Fruit fly (Drosophila melanogaster): ENCODE data around the gene CG33310.

CG33310 gene

dm6 chr2L:15058118-15058402 is 31.4 kb downstream of the CG33310 start, which contains the start of gene CG33679:
Gene CG33679 (plus strand): TSS chr2L:15058303.
- TF ChIP-seq ttk (optimal IDR thresholded peaks at IDR 0.05) (no peak), h (optimal IDR thresholded peaks at IDR 0.05) (no peak), Myc (optimal IDR thresholded peaks at IDR 0.05) (no peak), insv (optimal IDR thresholded peaks at IDR 0.05) (no peak), psq (optimal IDR thresholded peaks at IDR 0.05) (no peak), Sin3A (optimal IDR thresholded peaks at IDR 0.05) (no peak)

dm6 chr2L:15059000-15059399 is 32.3 kb downstream of the CG33310 start:
- no peak for TF ChIP-seq h (optimal IDR thresholded peaks at IDR 0.05)
- TF ChIP-seq psq (optimal IDR thresholded peaks at IDR 0.05) = no peak
- no peak for TF ChIP-seq Myc (optimal IDR thresholded peaks at IDR 0.05)

DNA sequence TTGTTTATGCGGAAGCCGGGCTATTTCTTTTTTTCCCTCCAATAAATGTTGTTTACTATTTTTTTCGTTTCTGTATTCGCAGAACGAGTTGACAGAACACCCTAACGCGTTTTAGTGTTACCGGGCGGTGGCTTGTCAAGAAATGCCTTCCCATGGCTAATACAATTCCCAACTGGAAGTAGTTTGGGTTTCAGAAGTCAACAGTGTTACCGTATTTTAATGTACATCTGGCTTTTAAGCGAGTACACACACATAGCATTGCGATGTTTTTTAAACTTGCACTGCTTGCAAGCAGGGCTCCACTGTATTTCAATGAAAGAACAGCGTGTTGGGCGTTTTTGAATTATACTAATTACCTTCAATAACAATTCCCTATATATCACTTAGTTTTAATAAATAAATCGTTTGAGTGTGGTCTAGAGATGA is 33.9 kb downstream of the CG33310 start, which contains the start of gene TfIIS:
Gene TfIIS (minus strand): TSS at position 178 of the 426 bp plus-strand sequence.
- TF ChIP-seq psq (optimal IDR thresholded peaks at IDR 0.05) = no peak
- no peak for TF ChIP-seq Myc (optimal IDR thresholded peaks at IDR 0.05)
- no peak for TF ChIP-seq insv (optimal IDR thresholded peaks at IDR 0.05)
- no peak for TF ChIP-seq h (optimal IDR thresholded peaks at IDR 0.05)
- no peak for TF ChIP-seq ttk (optimal IDR thresholded peaks at IDR 0.05)
- TF ChIP-seq Sin3A (optimal IDR thresholded peaks at IDR 0.05) = no peak

- TF ChIP-seq Sin3A (optimal IDR thresholded peaks at IDR 0.05) (no peak), h (optimal IDR thresholded peaks at IDR 0.05) (no peak), insv (optimal IDR thresholded peaks at IDR 0.05) (no peak), ttk (optimal IDR thresholded peaks at IDR 0.05) (no peak), psq (optimal IDR thresholded peaks at IDR 0.05) (no peak), Myc (optimal IDR thresholded peaks at IDR 0.05) (no peak)
Observed at dm6 chr2L:15061368-15061767, 34.7 kb downstream of the CG33310 start, which contains the start of the genes solo and vas. Gene solo (plus strand): TSS chr2L:15061656. Gene vas (plus strand): TSS chr2L:15061656.

DNA sequence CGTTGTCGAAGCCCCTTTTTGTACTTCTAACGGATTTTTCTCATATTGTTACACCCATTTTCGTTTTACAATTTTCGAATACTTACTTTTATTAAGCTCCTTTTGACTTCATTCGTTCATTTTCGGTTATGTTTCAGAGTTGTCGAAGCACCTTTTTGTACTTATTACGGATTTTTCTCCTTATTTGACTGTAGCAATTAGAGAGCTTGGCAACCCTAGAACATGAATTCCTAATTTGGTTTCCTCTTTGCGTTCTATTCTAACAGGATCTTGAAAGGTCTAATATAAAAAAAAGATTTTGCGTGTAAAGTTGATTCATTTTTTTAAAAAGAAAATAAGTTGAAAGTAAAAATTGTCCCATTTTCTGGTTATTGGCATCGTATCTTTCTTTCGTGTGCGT is 35.4 kb downstream of the CG33310 start:
- TF ChIP-seq psq (optimal IDR thresholded peaks at IDR 0.05) (no peak), ttk (optimal IDR thresholded peaks at IDR 0.05) (no peak), h (optimal IDR thresholded peaks at IDR 0.05) (no peak), insv (optimal IDR thresholded peaks at IDR 0.05) (no peak), Myc (optimal IDR thresholded peaks at IDR 0.05) (no peak), Sin3A (optimal IDR thresholded peaks at IDR 0.05) (no peak)

DNA sequence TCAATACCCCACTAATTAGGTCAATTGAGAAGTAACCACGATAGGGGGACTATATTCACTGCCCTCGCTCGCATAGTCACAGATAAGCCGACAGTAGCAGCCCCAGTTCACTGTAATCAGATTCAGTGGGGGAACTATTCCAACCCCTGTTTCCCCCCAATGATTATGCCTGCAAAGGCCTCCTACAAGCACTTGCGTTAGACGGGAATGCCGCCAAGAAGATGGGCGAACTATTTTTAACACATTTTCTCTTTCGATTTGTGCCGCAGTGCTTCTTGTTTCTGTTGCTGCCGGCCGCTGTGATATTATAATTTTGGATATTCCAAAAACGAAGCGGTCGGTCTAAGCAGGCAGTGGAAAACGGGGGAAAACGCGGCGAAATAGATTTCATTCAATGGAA is 39.0 kb downstream of the CG33310 start:
- TF ChIP-seq Sin3A (optimal IDR thresholded peaks at IDR 0.05) (no peak), Myc (optimal IDR thresholded peaks at IDR 0.05) (no peak), h (optimal IDR thresholded peaks at IDR 0.05) (no peak), ttk (optimal IDR thresholded peaks at IDR 0.05) (no peak), psq (optimal IDR thresholded peaks at IDR 0.05) (no peak), insv (optimal IDR thresholded peaks at IDR 0.05) (no peak)

DNA sequence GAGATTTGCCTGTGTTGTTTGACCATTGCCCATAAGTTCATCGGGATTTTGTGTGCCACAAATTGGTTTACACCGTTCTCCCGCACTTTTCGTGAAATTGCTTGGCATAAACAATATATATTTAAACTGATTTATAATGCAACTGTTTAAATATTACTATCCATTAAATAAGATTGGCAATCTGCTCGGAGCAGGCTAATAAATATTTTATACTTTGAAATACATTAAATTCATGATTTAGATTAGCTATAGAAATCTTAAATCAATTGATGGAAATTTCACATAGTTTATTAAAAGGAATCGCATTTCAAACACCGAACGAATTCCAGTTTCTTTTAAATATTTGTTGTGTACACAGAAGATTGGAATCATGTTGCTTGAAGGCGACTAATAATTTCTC is 39.5 kb downstream of the CG33310 start:
- TF ChIP-seq psq (optimal IDR thresholded peaks at IDR 0.05) (no peak), Myc (optimal IDR thresholded peaks at IDR 0.05) (no peak), insv (optimal IDR thresholded peaks at IDR 0.05) (no peak), Sin3A (optimal IDR thresholded peaks at IDR 0.05) (no peak), h (optimal IDR thresholded peaks at IDR 0.05) (no peak), ttk (optimal IDR thresholded peaks at IDR 0.05) (no peak)

dm6 chr2L:15067832-15068231 is 41.1 kb downstream of the CG33310 start:
- TF ChIP-seq h (optimal IDR thresholded peaks at IDR 0.05) (no peak), Myc (optimal IDR thresholded peaks at IDR 0.05) (no peak), ttk (optimal IDR thresholded peaks at IDR 0.05) (no peak), insv (optimal IDR thresholded peaks at IDR 0.05) (no peak), psq (optimal IDR thresholded peaks at IDR 0.05) (no peak), Sin3A (optimal IDR thresholded peaks at IDR 0.05) (no peak)

DNA sequence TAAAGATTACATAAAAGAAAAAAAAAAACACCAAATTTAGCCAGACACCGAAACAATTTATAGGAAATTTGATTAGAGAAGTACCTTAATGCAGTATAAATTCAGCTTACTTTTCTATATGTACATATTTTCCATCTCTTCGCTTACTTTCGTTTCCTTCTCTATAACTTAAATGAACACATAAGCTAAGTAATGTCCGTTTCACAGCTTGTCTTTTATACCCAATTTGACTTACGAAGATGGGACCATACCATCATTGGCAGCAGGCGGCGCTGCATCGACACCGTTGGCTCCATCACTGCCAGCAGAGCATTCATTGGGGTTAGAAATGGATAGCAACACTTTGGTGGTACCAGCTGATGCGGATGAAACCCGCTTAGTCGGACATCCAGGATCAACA is 43.5 kb downstream of the CG33310 start, which contains the start of gene vig:
Gene vig (minus strand): TSS at position 101 of the 400 bp plus-strand sequence.
- no peak for TF ChIP-seq insv (optimal IDR thresholded peaks at IDR 0.05)
- no peak for TF ChIP-seq h (optimal IDR thresholded peaks at IDR 0.05)
- no peak for TF ChIP-seq ttk (optimal IDR thresholded peaks at IDR 0.05)
- TF ChIP-seq psq (optimal IDR thresholded peaks at IDR 0.05) = no peak
- TF ChIP-seq Sin3A (optimal IDR thresholded peaks at IDR 0.05) = no peak
- TF ChIP-seq Myc (optimal IDR thresholded peaks at IDR 0.05) = no peak

dm6 chr2L:15074465-15074864 is 47.8 kb downstream of the CG33310 start, which contains the start of gene wwk:
Gene wwk (plus strand): TSS chr2L:15074776.
- no peak for TF ChIP-seq insv (optimal IDR thresholded peaks at IDR 0.05)
- no peak for TF ChIP-seq Sin3A (optimal IDR thresholded peaks at IDR 0.05)
- no peak for TF ChIP-seq psq (optimal IDR thresholded peaks at IDR 0.05)
- TF ChIP-seq ttk (optimal IDR thresholded peaks at IDR 0.05) = no peak
- TF ChIP-seq Myc (optimal IDR thresholded peaks at IDR 0.05) = no peak
- TF ChIP-seq h (optimal IDR thresholded peaks at IDR 0.05) = no peak
